Fruit fly (Drosophila melanogaster) whole organism, embryonic: ENCODE data around the gene lwr.

Source experiments
- B-H2 ChIP-seq: fragments of 200-800 bp; sonication (Bioruptor generic); optimal IDR thresholded peaks from 2 replicates; lab custom pipeline; 2018; ENCODE audit warnings: missing biosample characterization, mild to moderate bottlenecking, missing genetic modification characterization
- CG10462 ChIP-seq: fragments of 200-800 bp; sonication (Bioruptor generic); optimal IDR thresholded peaks from 2 replicates; lab custom pipeline; 2016; ENCODE audit warnings: missing biosample characterization, missing genetic modification characterization
- CG10543 ChIP-seq: fragments of 200-800 bp; sonication (Bioruptor generic); optimal IDR thresholded peaks from 3 replicates; lab custom pipeline; 2017; ENCODE audit warnings: missing biosample characterization, mild to moderate bottlenecking, missing genetic modification characterization, moderate library complexity
- CG11696 ChIP-seq: fragments of 200-800 bp; sonication (Bioruptor generic); IDR thresholded peaks from 2 replicates; pipeline ENCODE4 v1.3.6; 2022; ENCODE audit warnings: missing biosample characterization, missing genetic modification characterization
- CG13624 ChIP-seq: fragments of 200-800 bp; sonication (Bioruptor generic); optimal IDR thresholded peaks from 2 replicates; lab custom pipeline; 2016; ENCODE audit warnings: missing biosample characterization, missing genetic modification characterization
- CG13894 ChIP-seq: fragments of 200-800 bp; sonication (Bioruptor generic); optimal IDR thresholded peaks from 3 replicates; lab custom pipeline; 2018; ENCODE audit warnings: missing biosample characterization, mild to moderate bottlenecking, missing genetic modification characterization, moderate library complexity
- CG15073 ChIP-seq: fragments of 200-800 bp; sonication (Bioruptor generic); optimal IDR thresholded peaks from 2 replicates; lab custom pipeline; 2016; ENCODE audit warnings: missing biosample characterization, missing genetic modification characterization
- CG15269 ChIP-seq: fragments of 200-800 bp; sonication (Bioruptor generic); optimal IDR thresholded peaks from 2 replicates; lab custom pipeline; 2018; ENCODE audit warnings: missing biosample characterization, mild to moderate bottlenecking, missing genetic modification characterization, moderate library complexity
- CG17328 ChIP-seq: fragments of 200-800 bp; sonication (Bioruptor generic); IDR thresholded peaks from 2 replicates; pipeline ENCODE4 v1.3.6; 2022; ENCODE audit warnings: missing biosample characterization, missing genetic modification characterization
- CG17568 ChIP-seq: fragments of 200-800 bp; sonication (Bioruptor generic); optimal IDR thresholded peaks from 2 replicates; lab custom pipeline; 2018; ENCODE audit warnings: missing biosample characterization, mild to moderate bottlenecking, missing genetic modification characterization, moderate library complexity
- CG31224 ChIP-seq: fragments of 200-800 bp; sonication (Bioruptor generic); IDR thresholded peaks from 2 replicates; pipeline ENCODE4 v1.3.6; 2022; ENCODE audit warnings: missing biosample characterization, missing genetic modification characterization
- CG6791 ChIP-seq: fragments of 200-800 bp; sonication (Bioruptor generic); IDR thresholded peaks from 3 replicates; pipeline ENCODE4 v1.3.6; 2022; ENCODE audit warnings: missing biosample characterization, missing genetic modification characterization; ENCODE audit not compliant: partially characterized antibody
- CG7556 ChIP-seq: fragments of 200-800 bp; sonication (Bioruptor generic); optimal IDR thresholded peaks from 2 replicates; lab custom pipeline; 2017; ENCODE audit warnings: missing biosample characterization, mild to moderate bottlenecking, missing genetic modification characterization
- CG8089 ChIP-seq: fragments of 200-800 bp; sonication (Bioruptor generic); optimal IDR thresholded peaks from 3 replicates; lab custom pipeline; 2016; ENCODE audit warnings: missing biosample characterization, missing genetic modification characterization
- CG8290 ChIP-seq, 3 experiments: fragments of 200-800 bp; sonication (Bioruptor generic); optimal IDR thresholded peaks; 2 replicates each; lab custom pipeline; 2016 to 2019; ENCODE audit warnings: missing biosample characterization in 3 of 3, missing genetic modification characterization in 3 of 3, mild to moderate bottlenecking in 2 of 3, moderate library complexity in 1 of 3
- CG9215 ChIP-seq: fragments of 200-800 bp; sonication (Bioruptor generic); IDR thresholded peaks from 2 replicates; pipeline ENCODE4 v1.3.6; 2022; ENCODE audit warnings: missing biosample characterization, missing genetic modification characterization
- Dad ChIP-seq: fragments of 200-800 bp; sonication (Bioruptor generic); optimal IDR thresholded peaks from 3 replicates; lab custom pipeline; 2016; ENCODE audit warnings: missing biosample characterization, missing genetic modification characterization
- Dll ChIP-seq: fragments of 200-800 bp; sonication (Bioruptor generic); IDR thresholded peaks from 4 replicates; pipeline ENCODE4 v1.3.6; 2022; ENCODE audit warnings: missing biosample characterization, missing genetic modification characterization; ENCODE audit not compliant: partially characterized antibody
- E2f2 ChIP-seq: fragments of 200-800 bp; sonication (Bioruptor generic); IDR thresholded peaks from 2 replicates; pipeline ENCODE4 v1.3.6; 2022; ENCODE audit warnings: missing biosample characterization, missing genetic modification characterization
- Hey ChIP-seq: fragments of 200-800 bp; sonication (Bioruptor generic); optimal IDR thresholded peaks from 3 replicates; lab custom pipeline; 2018; ENCODE audit warnings: missing biosample characterization, mild to moderate bottlenecking, missing genetic modification characterization
- NfI ChIP-seq: fragments of 200-800 bp; sonication (Bioruptor generic); optimal IDR thresholded peaks from 3 replicates; lab custom pipeline; 2018; ENCODE audit warnings: missing biosample characterization, mild to moderate bottlenecking, missing genetic modification characterization, moderate library complexity
- Pdp1 ChIP-seq, 2 experiments: fragments of 200-800 bp; sonication (Bioruptor generic); optimal IDR thresholded peaks; 3 replicates each; lab custom pipeline; 2016; ENCODE audit warnings: missing biosample characterization in 2 of 2, missing genetic modification characterization in 2 of 2, mild to moderate bottlenecking in 1 of 2, moderate library complexity in 1 of 2
- Rx ChIP-seq: fragments of 200-800 bp; sonication (Bioruptor generic); IDR thresholded peaks from 2 replicates; pipeline ENCODE4 v1.3.6; 2022; ENCODE audit warnings: missing biosample characterization, missing genetic modification characterization
- Sox102F ChIP-seq: fragments of 200-800 bp; sonication (Bioruptor generic); optimal IDR thresholded peaks from 2 replicates; lab custom pipeline; 2018; ENCODE audit warnings: missing biosample characterization, mild to moderate bottlenecking, missing genetic modification characterization, moderate library complexity
- Spps ChIP-seq: fragments of 200-800 bp; sonication (Bioruptor generic); optimal IDR thresholded peaks from 2 replicates; lab custom pipeline; 2018; ENCODE audit warnings: missing biosample characterization, mild to moderate bottlenecking, missing genetic modification characterization
- Trl ChIP-seq, 3 experiments: fragments of >200 bp in 2 of 3; fragments of 200-800 bp in 1 of 3; sonication (Bioruptor generic) in 1 of 3; optimal IDR thresholded peaks; 2 replicates in 1 of 3; 3 replicates in 2 of 3; lab custom pipeline; 2016 to 2017; ENCODE audit warnings: missing biosample characterization in 1 of 3, missing genetic modification characterization in 1 of 3
- chinmo ChIP-seq: fragments of 200-800 bp; sonication (Bioruptor generic); IDR thresholded peaks from 4 replicates; pipeline ENCODE4 v1.3.6; 2022; ENCODE audit warnings: missing biosample characterization, missing genetic modification characterization; ENCODE audit not compliant: partially characterized antibody
- ci ChIP-seq: fragments of 200-800 bp; sonication (Bioruptor generic); IDR thresholded peaks from 3 replicates; pipeline ENCODE4 v1.3.6; 2022; ENCODE audit warnings: missing biosample characterization, missing genetic modification characterization
- en ChIP-seq: fragments of 200-800 bp; sonication (Bioruptor generic); optimal IDR thresholded peaks from 2 replicates; lab custom pipeline; 2016; ENCODE audit warnings: missing biosample characterization, missing genetic modification characterization
- esg ChIP-seq: fragments of 200-800 bp; sonication (Bioruptor generic); conservative IDR thresholded peaks from 2 replicates; pipeline ENCODE4 v1.3.6; 2022; ENCODE audit warnings: missing biosample characterization, missing genetic modification characterization
- ewg ChIP-seq: fragments of 200-800 bp; sonication (Bioruptor generic); optimal IDR thresholded peaks from 3 replicates; lab custom pipeline; 2017; ENCODE audit warnings: mild to moderate bottlenecking, missing biosample characterization, missing genetic modification reagents, missing genetic modification characterization
- exex ChIP-seq: fragments of 200-800 bp; sonication (Bioruptor generic); optimal IDR thresholded peaks from 4 replicates; lab custom pipeline; 2018; ENCODE audit warnings: missing biosample characterization, mild to moderate bottlenecking, missing genetic modification characterization, moderate library complexity
- fu2 ChIP-seq: fragments of 200-800 bp; sonication (Bioruptor generic); optimal IDR thresholded peaks from 2 replicates; lab custom pipeline; 2016; ENCODE audit warnings: missing biosample characterization, missing genetic modification characterization
- gem ChIP-seq: fragments of 200-800 bp; sonication (Bioruptor generic); optimal IDR thresholded peaks from 2 replicates; lab custom pipeline; 2019; ENCODE audit warnings: missing biosample characterization, mild to moderate bottlenecking, missing genetic modification characterization, moderate library complexity
- inv ChIP-seq: fragments of 200-800 bp; sonication (Bioruptor generic); IDR thresholded peaks from 2 replicates; pipeline ENCODE4 v1.3.6; 2022; ENCODE audit warnings: missing biosample characterization, missing genetic modification characterization; ENCODE audit not compliant: partially characterized antibody
- mirr ChIP-seq: fragments of 200-800 bp; sonication (Bioruptor generic); optimal IDR thresholded peaks from 3 replicates; lab custom pipeline; 2018; ENCODE audit warnings: missing biosample characterization, mild to moderate bottlenecking, missing genetic modification characterization
- pb ChIP-seq: fragments of 200-800 bp; sonication (Bioruptor generic); optimal IDR thresholded peaks from 3 replicates; lab custom pipeline; 2016; ENCODE audit warnings: missing biosample characterization, missing genetic modification characterization
- sd ChIP-seq: fragments of 200-800 bp; sonication (Bioruptor generic); optimal IDR thresholded peaks from 3 replicates; lab custom pipeline; 2018; ENCODE audit warnings: missing biosample characterization, mild to moderate bottlenecking, missing genetic modification characterization, moderate library complexity
- sens ChIP-seq: fragments of 200-800 bp; sonication (Bioruptor generic); peaks from one replicate; lab custom pipeline; 2016; ENCODE audit warnings: missing biosample characterization, missing genetic modification characterization
- so ChIP-seq: fragments of 200-800 bp; sonication (Bioruptor generic); IDR thresholded peaks from 3 replicates; pipeline ENCODE4 v1.3.6; 2022; ENCODE audit warnings: missing biosample characterization, missing genetic modification characterization
- sob ChIP-seq: fragments of 200-800 bp; sonication (Bioruptor generic); IDR thresholded peaks from 2 replicates; pipeline ENCODE4 v1.3.6; 2022; ENCODE audit warnings: missing biosample characterization, missing genetic modification characterization
- sqz ChIP-seq: fragments of 200-800 bp; sonication (Bioruptor generic); optimal IDR thresholded peaks from 3 replicates; lab custom pipeline; 2018; ENCODE audit warnings: missing biosample characterization, mild to moderate bottlenecking, missing genetic modification characterization
- unc-4 ChIP-seq: fragments of 200-800 bp; sonication (Bioruptor generic); IDR thresholded peaks from 2 replicates; pipeline ENCODE4 v1.3.6; 2022; ENCODE audit warnings: missing biosample characterization, missing genetic modification characterization; ENCODE audit not compliant: partially characterized antibody
- unpg ChIP-seq: fragments of 200-800 bp; sonication (Bioruptor generic); optimal IDR thresholded peaks from 3 replicates; lab custom pipeline; 2018; ENCODE audit warnings: missing biosample characterization, mild to moderate bottlenecking, missing genetic modification characterization, moderate library complexity
- wdn ChIP-seq: fragments of 200-800 bp; sonication (Bioruptor generic); IDR thresholded peaks from 2 replicates; pipeline ENCODE4 v1.3.6; 2022; ENCODE audit warnings: missing biosample characterization, missing genetic modification characterization
- zen2 ChIP-seq: fragments of 200-800 bp; sonication (Bioruptor generic); IDR thresholded peaks from 3 replicates; pipeline ENCODE4 v1.3.6; 2022; ENCODE audit warnings: missing biosample characterization, missing genetic modification characterization; ENCODE audit not compliant: partially characterized antibody

The lwr gene

dm6 chr2L:495381-496240, 46.8 kb downstream of the lwr start (continued):
- peak; percentile 6 for TF ChIP-seq CG15269
- TF ChIP-seq fu2: no peak
- TF ChIP-seq gem (tag; lab: Kevin White, UChicago): peak; percentile 68
- TF ChIP-seq mirr (GFP tag; lab: Kevin White, UChicago): peak; percentile 40
- peak; percentile 15 for TF ChIP-seq sens
- no peak for TF ChIP-seq B-H2 (GFP tag; lab: Kevin White, UChicago)
- no peak for TF ChIP-seq CG10543
- TF ChIP-seq CG8290 (GFP tag; optimal IDR thresholded peaks at IDR 0.05; lab: Kevin White, UChicago): no peak
- peak in 1 of 2 experiments; percentile 9 for TF ChIP-seq CG8290 (tag; optimal IDR thresholded peaks at IDR 0.05; lab: Kevin White, UChicago)
- peak; percentile 52; the same call in 1 of the 3 replicates for TF ChIP-seq CG6791 (GFP tag; lab: Robert Waterston, UW)
- peak in 1 of 2 experiments; percentile 61 for TF ChIP-seq Pdp1 (GFP tag; optimal IDR thresholded peaks at IDR 0.05; lab: Kevin White, UChicago)
- peak; percentile 70 for TF ChIP-seq Hey (tag; lab: Kevin White, UChicago)
- 0 out of 3 replicates have a peak, but pooled peaks have one; percentile 31 for TF ChIP-seq ci
- TF ChIP-seq sd (tag; lab: Kevin White, UChicago): peak; percentile 40
- TF ChIP-seq so (GFP tag; lab: Robert Waterston, UW): 0 out of 3 replicates have a peak, but pooled peaks have one; percentile 34
- peak; percentile 81 for TF ChIP-seq exex (tag; lab: Kevin White, UChicago)

dm6 chr2L:493274-493673, 49.1 kb downstream of the lwr start:
- TF ChIP-seq wdn (GFP tag; lab: Robert Waterston, UW) (no peak), CG17568 (GFP tag; lab: Kevin White, UChicago) (no peak), Dll (GFP tag; lab: Robert Waterston, UW) (no peak), CG13624 (GFP tag; lab: Kevin White, UChicago) (no peak), Spps (no peak), E2f2 (peak; percentile 31; the same call in 1 of the 2 replicates), NfI (GFP tag; lab: Kevin White, UChicago) (no peak), sqz (GFP tag; lab: Kevin White, UChicago) (no peak), gem (tag; lab: Kevin White, UChicago) (peak; percentile 65), ewg (GFP tag; lab: Kevin White, UChicago) (no peak), en (no peak), CG7556 (peak; percentile 27), CG13894 (tag; lab: Kevin White, UChicago) (no peak), zen2 (GFP tag; lab: Robert Waterston, UW) (no peak), CG31224 (GFP tag; lab: Robert Waterston, UW) (no peak), CG10462 (GFP tag; lab: Kevin White, UChicago) (no peak), CG17328 (GFP tag; lab: Robert Waterston, UW) (peak; percentile 49), CG15073 (GFP tag; lab: Kevin White, UChicago) (no peak), esg (GFP tag; lab: Robert Waterston, UW) (peak; percentile 28; the same call in 1 of the 2 replicates), CG8089 (GFP tag; lab: Kevin White, UChicago) (no peak), B-H2 (GFP tag; lab: Kevin White, UChicago) (no peak), Dad (GFP tag; lab: Kevin White, UChicago) (no peak), Trl (optimal IDR thresholded peaks at IDR 0.05; lab: Kevin White, UChicago) (no peak), Trl (GFP tag; optimal IDR thresholded peaks at IDR 0.05; lab: Kevin White, UChicago) (peak; percentile 13), chinmo (no peak), pb (GFP tag; lab: Kevin White, UChicago) (no peak), unpg (GFP tag; lab: Kevin White, UChicago) (peak; percentile 63), Rx (GFP tag; lab: Robert Waterston, UW) (no peak), Sox102F (GFP tag; lab: Kevin White, UChicago) (peak; percentile 75), unc-4 (no peak), inv (GFP tag; lab: Robert Waterston, UW) (no peak), CG9215 (GFP tag; lab: Robert Waterston, UW) (no peak), sob (GFP tag; lab: Robert Waterston, UW) (0 out of 2 replicates have a peak, but pooled peaks have one; percentile 30), CG11696 (GFP tag; lab: Robert Waterston, UW) (no peak)
